Worm (Caenorhabditis elegans) whole organism, L3 larva: ENCODE measurements around the gene mdmh-35.

Source experiments
- ZK546.5 ChIP-seq: sonication (generic microtip); optimal IDR thresholded peaks from 2 replicates; lab custom pipeline; 2017; ENCODE audit warnings: missing biosample characterization, missing genetic modification characterization
- aly-2 ChIP-seq: fragments of 150-350 bp; optimal IDR thresholded peaks from 2 replicates; lab custom pipeline; 2014; ENCODE audit warnings: missing biosample characterization, missing genetic modification characterization
- ceh-28 ChIP-seq: fragments of 150-350 bp; optimal IDR thresholded peaks from 2 replicates; lab custom pipeline; 2014; ENCODE audit warnings: missing biosample characterization, missing genetic modification reagents, missing genetic modification characterization
- daf-12 ChIP-seq: fragments of 150-350 bp; optimal IDR thresholded peaks from 2 replicates; lab custom pipeline; 2014; ENCODE audit warnings: missing biosample characterization, missing genetic modification reagents, missing genetic modification characterization
- egl-27 ChIP-seq: sonication (generic microtip); optimal IDR thresholded peaks from 4 replicates; lab custom pipeline; 2017; ENCODE audit warnings: missing biosample characterization, missing genetic modification reagents, missing genetic modification characterization
- elt-1 ChIP-seq: fragments of 150-350 bp; optimal IDR thresholded peaks from 2 replicates; lab custom pipeline; 2014; ENCODE audit warnings: missing biosample characterization, missing genetic modification characterization
- elt-2 ChIP-seq: sonication (generic microtip); optimal IDR thresholded peaks from 2 replicates; lab custom pipeline; 2016; ENCODE audit warnings: missing genetic modification reagents, mild to moderate bottlenecking, missing genetic modification characterization, missing compliant biosample characterization
- eor-1 ChIP-seq, 2 experiments: fragments of 150-350 bp; optimal IDR thresholded peaks; 2 replicates each; lab custom pipeline; 2014 to 2018; ENCODE audit warnings: missing biosample characterization in 2 of 2, missing genetic modification characterization in 2 of 2
- fkh-2 ChIP-seq: fragments of 150-350 bp; optimal IDR thresholded peaks from 2 replicates; lab custom pipeline; 2014; ENCODE audit warnings: missing biosample characterization, missing genetic modification reagents, missing genetic modification characterization
- hmg-11 ChIP-seq: sonication (generic microtip); optimal IDR thresholded peaks from 2 replicates; lab custom pipeline; 2016; ENCODE audit warnings: missing genetic modification characterization, missing compliant biosample characterization
- jun-1 ChIP-seq: fragments of 150-350 bp; optimal IDR thresholded peaks from 2 replicates; lab custom pipeline; 2014; ENCODE audit warnings: missing biosample characterization, missing genetic modification reagents, missing genetic modification characterization
- lin-39 ChIP-seq: fragments of 150-350 bp; optimal IDR thresholded peaks from 2 replicates; lab custom pipeline; 2018; ENCODE audit warnings: missing biosample characterization, missing genetic modification reagents, missing genetic modification characterization
- lsy-12 ChIP-seq: sonication (generic microtip); optimal IDR thresholded peaks from 2 replicates; lab custom pipeline; 2016; ENCODE audit warnings: mild to moderate bottlenecking, missing genetic modification characterization, missing compliant biosample characterization
- mdl-1 ChIP-seq: fragments of 150-350 bp; optimal IDR thresholded peaks from 2 replicates; lab custom pipeline; 2014; ENCODE audit warnings: missing biosample characterization, missing genetic modification characterization
- mml-1 ChIP-seq: fragments of 150-350 bp; sonication (generic microtip); optimal IDR thresholded peaks from 3 replicates; lab custom pipeline; 2014; ENCODE audit warnings: missing biosample characterization, missing genetic modification characterization
- nhr-11 ChIP-seq: fragments of 150-350 bp; optimal IDR thresholded peaks from 2 replicates; lab custom pipeline; 2014; ENCODE audit warnings: missing biosample characterization, missing genetic modification characterization
- nhr-12 ChIP-seq: fragments of 150-350 bp; optimal IDR thresholded peaks from 2 replicates; lab custom pipeline; 2014; ENCODE audit warnings: missing biosample characterization, missing genetic modification characterization
- nhr-23 ChIP-seq: fragments of 150-350 bp; optimal IDR thresholded peaks from 2 replicates; lab custom pipeline; 2014; ENCODE audit warnings: missing biosample characterization, missing genetic modification reagents, missing genetic modification characterization
- nhr-25 ChIP-seq: sonication (generic microtip); optimal IDR thresholded peaks from 2 replicates; lab custom pipeline; 2017; ENCODE audit warnings: missing biosample characterization, missing genetic modification characterization
- nhr-28 ChIP-seq: fragments of 150-350 bp; optimal IDR thresholded peaks from 2 replicates; lab custom pipeline; 2014; ENCODE audit warnings: missing biosample characterization, missing genetic modification characterization
- nhr-43 ChIP-seq: sonication (generic microtip); optimal IDR thresholded peaks from 2 replicates; lab custom pipeline; 2016; ENCODE audit warnings: mild to moderate bottlenecking, missing genetic modification characterization, missing compliant biosample characterization; ENCODE audit not compliant: poor library complexity, severe bottlenecking
- nhr-67 ChIP-seq: fragments of 150-350 bp; optimal IDR thresholded peaks from 2 replicates; lab custom pipeline; 2014; ENCODE audit warnings: missing biosample characterization, missing genetic modification characterization
- nhr-76 ChIP-seq: fragments of 150-350 bp; sonication (generic microtip); optimal IDR thresholded peaks from 5 replicates; lab custom pipeline; 2014; ENCODE audit warnings: missing biosample characterization, missing genetic modification characterization
- nhr-77 ChIP-seq: fragments of 150-350 bp; optimal IDR thresholded peaks from 2 replicates; lab custom pipeline; 2014; ENCODE audit warnings: missing biosample characterization, missing genetic modification characterization
- pha-4 ChIP-seq: fragments of 150-350 bp; optimal IDR thresholded peaks from 2 replicates; lab custom pipeline; 2014; ENCODE audit warnings: missing biosample characterization, missing genetic modification reagents, missing genetic modification characterization
- pqm-1 ChIP-seq: fragments of 150-350 bp; optimal IDR thresholded peaks from 2 replicates; lab custom pipeline; 2017; ENCODE audit warnings: missing biosample characterization, missing genetic modification characterization, inconsistent platforms
- sea-2 ChIP-seq: fragments of 150-350 bp; sonication (generic microtip); optimal IDR thresholded peaks from 4 replicates; lab custom pipeline; 2014; ENCODE audit warnings: missing biosample characterization, missing genetic modification reagents, missing genetic modification characterization
- skn-1 ChIP-seq: fragments of 150-350 bp; optimal IDR thresholded peaks from 2 replicates; lab custom pipeline; 2014; ENCODE audit warnings: missing biosample characterization, missing genetic modification characterization
- snpc-4 ChIP-seq: fragments of 150-350 bp; optimal IDR thresholded peaks from 2 replicates; lab custom pipeline; 2014; ENCODE audit warnings: missing biosample characterization, missing genetic modification characterization
- tbx-2 ChIP-seq: sonication (generic microtip); optimal IDR thresholded peaks from 2 replicates; lab custom pipeline; 2016; ENCODE audit warnings: mild to moderate bottlenecking, missing genetic modification characterization, missing compliant biosample characterization
- unc-62 ChIP-seq: fragments of 150-350 bp; sonication (generic microtip); optimal IDR thresholded peaks from 4 replicates; lab custom pipeline; 2014; ENCODE audit warnings: missing biosample characterization, missing genetic modification reagents, missing genetic modification characterization
- zag-1 ChIP-seq: fragments of 150-350 bp; optimal IDR thresholded peaks from 2 replicates; lab custom pipeline; 2014; ENCODE audit warnings: missing biosample characterization, missing genetic modification characterization
- ztf-4 ChIP-seq: fragments of 150-350 bp; optimal IDR thresholded peaks from 2 replicates; lab custom pipeline; 2014; ENCODE audit warnings: missing biosample characterization, missing genetic modification characterization

Gene mdmh-35

ce11 chrII:7810162-7810868 is 45.2 kb downstream of the mdmh-35 start:
- TF ChIP-seq pha-4 (tag; lab: Kevin White, UChicago) (peak; percentile 35), egl-27 (no peak)
- TF ChIP-seq, all 47 proteins: peak for 1

ce11 chrII:7809358-7809914 is 46.1 kb downstream of the mdmh-35 start:
- TF ChIP-seq ZK546.5 (tag; lab: Kevin White, UChicago) (no peak), eor-1 (tag; optimal IDR thresholded peaks at IDR 0.05; lab: Kevin White, UChicago) (no peak)

- TF ChIP-seq hmg-11 (tag; lab: Kevin White, UChicago) (no peak), jun-1 (tag; lab: Kevin White, UChicago) (peak; percentile 60), fkh-2 (tag; lab: Kevin White, UChicago) (no peak), pha-4 (tag; lab: Kevin White, UChicago) (peak; percentile 13), ceh-28 (tag; lab: Kevin White, UChicago) (no peak), snpc-4 (tag; lab: Kevin White, UChicago) (peak; percentile 16), tbx-2 (tag; lab: Kevin White, UChicago) (no peak), lsy-12 (tag; lab: Kevin White, UChicago) (peak; percentile 20), nhr-43 (tag; lab: Kevin White, UChicago) (peak; percentile 7), nhr-23 (peak; percentile 52), nhr-25 (peak; percentile 44), elt-2 (tag; lab: Kevin White, UChicago) (peak; percentile 95), unc-62 (peak; percentile 2), pqm-1 (peak; percentile 92)
These were observed 46.6 kb downstream of the mdmh-35 start for ce11 chrII:7808950-7809349.

ce11 chrII:7808153-7808552 is 47.4 kb downstream of the mdmh-35 start:
- peak; percentile 39 for TF ChIP-seq nhr-43 (tag; lab: Kevin White, UChicago)
- TF ChIP-seq elt-1 (tag; lab: Kevin White, UChicago) = peak; percentile 87
- no peak for TF ChIP-seq lin-39 (tag; lab: Kevin White, UChicago)
- no peak for TF ChIP-seq nhr-11 (tag; lab: Kevin White, UChicago)
- peak; percentile 64 for TF ChIP-seq nhr-25
- no peak for TF ChIP-seq mml-1 (tag; lab: Kevin White, UChicago)
- TF ChIP-seq ztf-4 (tag; lab: Kevin White, UChicago) = no peak
- no peak for TF ChIP-seq daf-12
- no peak for TF ChIP-seq nhr-28 (tag; lab: Kevin White, UChicago)
- no peak for TF ChIP-seq skn-1 (tag; lab: Kevin White, UChicago)
- no peak for TF ChIP-seq mdl-1 (tag; lab: Kevin White, UChicago)
- TF ChIP-seq nhr-67 = no peak
- TF ChIP-seq nhr-12 (tag; lab: Kevin White, UChicago) = no peak
- TF ChIP-seq sea-2 (GFP tag; lab: Kevin White, UChicago) = no peak
- TF ChIP-seq zag-1 (tag; lab: Kevin White, UChicago) = no peak
- no peak for TF ChIP-seq nhr-76 (tag; lab: Kevin White, UChicago)
- no peak for TF ChIP-seq fkh-2 (tag; lab: Kevin White, UChicago)
- no peak for TF ChIP-seq ceh-28 (tag; lab: Kevin White, UChicago)
- TF ChIP-seq aly-2 = no peak
- no peak for TF ChIP-seq tbx-2 (tag; lab: Kevin White, UChicago)
- no peak for TF ChIP-seq lsy-12 (tag; lab: Kevin White, UChicago)
- TF ChIP-seq nhr-77 (tag; lab: Kevin White, UChicago) = no peak

ce11 chrII:7806872-7807271 is 48.6 kb downstream of the mdmh-35 start:
- TF ChIP-seq hmg-11 (tag; lab: Kevin White, UChicago) (no peak), lin-39 (tag; lab: Kevin White, UChicago) (peak; percentile 25), elt-2 (tag; lab: Kevin White, UChicago) (no peak), nhr-25 (peak; percentile 82), pha-4 (tag; lab: Kevin White, UChicago) (no peak), nhr-23 (no peak)
